Fruit fly (Drosophila melanogaster): ENCODE measurements around the gene ro.

ro gene

DNA sequence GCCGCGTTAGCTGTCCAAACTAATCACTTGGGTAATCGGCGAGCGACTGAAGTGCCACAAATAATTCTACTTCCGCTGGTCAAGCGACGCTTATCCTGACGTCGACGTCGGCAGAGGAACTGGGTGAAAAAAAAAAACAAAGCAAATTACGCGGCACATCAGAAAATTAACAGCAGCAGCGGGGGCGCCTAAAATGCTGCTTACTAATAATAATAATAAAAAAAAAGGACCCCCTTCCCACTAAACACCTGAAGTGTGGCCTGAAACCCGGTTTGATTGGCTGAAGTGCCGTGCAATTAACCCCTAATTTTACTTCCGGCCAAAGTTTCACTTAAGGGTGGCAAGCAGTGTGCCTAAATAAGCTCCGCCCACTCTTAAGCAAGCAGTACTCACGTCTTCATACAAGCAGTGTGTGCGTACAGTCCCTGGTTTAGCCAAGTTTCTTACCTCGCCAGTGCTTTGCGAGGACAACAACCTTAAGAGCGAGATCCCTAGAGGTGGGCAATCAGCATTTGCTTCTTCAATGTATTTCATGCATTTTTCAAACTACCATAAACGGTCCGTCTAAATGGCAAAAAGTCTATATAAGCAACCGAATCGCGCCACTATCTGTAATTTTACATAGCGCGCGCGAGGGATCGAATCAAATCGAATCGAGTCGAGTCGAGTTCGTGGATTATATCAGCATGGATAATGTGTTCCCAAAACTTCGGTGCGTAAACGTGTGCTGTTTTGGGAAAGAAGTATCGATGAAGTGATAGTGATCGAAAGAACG, at the start of gene ro, which contains the start of gene T48 (continued):
- TF ChIP-seq dan (GFP tag; IDR thresholded peaks at IDR 0.05) (no peak), Dip2 (GFP tag; IDR thresholded peaks at IDR 0.05) (no peak), gem (tag; optimal IDR thresholded peaks at IDR 0.05) (peak; percentile 44), Xrp1 (GFP tag; IDR thresholded peaks at IDR 0.05) (0 out of 2 replicates have a peak, but pooled peaks have one; percentile 12), CG12155 (GFP tag; optimal IDR thresholded peaks at IDR 0.05) (peak; percentile 70), CG7786 (GFP tag; optimal IDR thresholded peaks at IDR 0.05) (peak; percentile 47), CG15479 (GFP tag; optimal IDR thresholded peaks at IDR 0.05) (peak; percentile 69), tna (GFP tag; IDR thresholded peaks at IDR 0.05; ENCODE audit: partially characterized antibody) (0 out of 2 replicates have a peak, but pooled peaks have one; percentile 36), CG17385 (GFP tag; optimal IDR thresholded peaks at IDR 0.05) (peak; percentile 53), HmgZ (tag; optimal IDR thresholded peaks at IDR 0.05) (peak; percentile 91), CG16815 (GFP tag; optimal IDR thresholded peaks at IDR 0.05) (no peak), kay (GFP tag; optimal IDR thresholded peaks at IDR 0.05) (peak; percentile 16), CG11456 (GFP tag; IDR thresholded peaks at IDR 0.05) (peak; percentile 77; the same call in 2 of the 3 replicates), CG2712 (tag; optimal IDR thresholded peaks at IDR 0.05) (peak; percentile 72), ash1 (GFP tag; optimal IDR thresholded peaks at IDR 0.05) (peak; percentile 39), cwo (GFP tag; optimal IDR thresholded peaks at IDR 0.05) (no peak), vvl (GFP tag; IDR thresholded peaks at IDR 0.05) (peak; percentile 70), Gsc (GFP tag; IDR thresholded peaks at IDR 0.05) (no peak), Dip3 (GFP tag; optimal IDR thresholded peaks at IDR 0.05) (peak; percentile 90), CG33557 (GFP tag; optimal IDR thresholded peaks at IDR 0.05) (no peak), CG1832 (GFP tag; optimal IDR thresholded peaks at IDR 0.05) (no peak), fd96Cb (tag; optimal IDR thresholded peaks at IDR 0.05) (no peak), CG11723 (GFP tag; optimal IDR thresholded peaks at IDR 0.05) (no peak), CG1233 (GFP tag; optimal IDR thresholded peaks at IDR 0.05) (no peak), salm (tag; optimal IDR thresholded peaks at IDR 0.05) (no peak), CG13424 (tag; optimal IDR thresholded peaks at IDR 0.05) (peak; percentile 42), Atf-2 (GFP tag; optimal IDR thresholded peaks at IDR 0.05) (no peak), GATAe (GFP tag; conservative IDR thresholded peaks at IDR 0.05) (no peak), B-H2 (GFP tag; optimal IDR thresholded peaks at IDR 0.05) (peak; percentile 52), D (optimal IDR thresholded peaks at IDR 0.05) (peak; percentile 48), D (GFP tag; optimal IDR thresholded peaks at IDR 0.05) (no peak), fru (optimal IDR thresholded peaks at IDR 0.05) (no peak), CG8388 (GFP tag; optimal IDR thresholded peaks at IDR 0.05) (no peak), row (GFP tag; IDR thresholded peaks at IDR 0.05) (peak; percentile 46), sug (tag; optimal IDR thresholded peaks at IDR 0.05) (peak; percentile 66), danr (GFP tag; IDR thresholded peaks at IDR 0.05) (no peak), vfl (GFP tag; optimal IDR thresholded peaks at IDR 0.05) (peak; percentile 9), crc (GFP tag; optimal IDR thresholded peaks at IDR 0.05) (no peak), CG7372 (GFP tag; IDR thresholded peaks at IDR 0.05) (no peak), Drgx (GFP tag; IDR thresholded peaks at IDR 0.05) (no peak), Gug (GFP tag; IDR thresholded peaks at IDR 0.05) (peak; percentile 52; the same call in 2 of the 4 replicates), run (tag; optimal IDR thresholded peaks at IDR 0.05) (no peak), Doc2 (GFP tag; IDR thresholded peaks at IDR 0.05) (no peak), jumu (GFP tag; optimal IDR thresholded peaks at IDR 0.05) (peak; percentile 65), CG16813 (GFP tag; IDR thresholded peaks at IDR 0.05; ENCODE audit: partially characterized antibody) (peak; percentile 74), lbe (GFP tag; optimal IDR thresholded peaks at IDR 0.05) (no peak), D19B (GFP tag; optimal IDR thresholded peaks at IDR 0.05) (no peak), sna (GFP tag; IDR thresholded peaks at IDR 0.05; ENCODE audit: partially characterized antibody) (no peak), ems (GFP tag; optimal IDR thresholded peaks at IDR 0.05) (peak; percentile 39), HLH3B (GFP tag; IDR thresholded peaks at IDR 0.05) (0 out of 2 replicates have a peak, but pooled peaks have one; percentile 32)

Data from whole organism, embryonic.